Worm (Caenorhabditis elegans) whole organism, young adult: ENCODE results near the gene C56G2.4.

ENCODE experiments used
- F39B2.1 ChIP-seq: fragments of 200-800 bp; sonication (Bioruptor generic); IDR thresholded peaks from 2 replicates; pipeline ENCODE4 v1.3.6; 2022; ENCODE audit warnings: missing genetic modification reagents, missing genetic modification characterization, missing compliant biosample characterization
- F49E8.2 ChIP-seq: sonication (generic microtip); optimal IDR thresholded peaks from 3 replicates; lab custom pipeline; 2017; ENCODE audit warnings: missing genetic modification characterization, mild to moderate bottlenecking, missing compliant biosample characterization, antibody characterized with exemption, moderate library complexity; ENCODE audit not compliant: insufficient read depth
- F52B5.7 ChIP-seq: sonication (generic microtip); optimal IDR thresholded peaks from 2 replicates; lab custom pipeline; 2016; ENCODE audit warnings: mild to moderate bottlenecking, missing genetic modification characterization, missing compliant biosample characterization
- Y67H2A.10 ChIP-seq: fragments of 200-800 bp; sonication (Bioruptor generic); conservative IDR thresholded peaks from 2 replicates; pipeline ENCODE4 v1.3.6; 2022; ENCODE audit warnings: missing genetic modification reagents, missing genetic modification characterization, missing compliant biosample characterization
- bed-1 ChIP-seq: fragments of 200-800 bp; sonication (Bioruptor generic); IDR thresholded peaks from 2 replicates; pipeline ENCODE4 v1.3.6; 2022; ENCODE audit warnings: missing genetic modification reagents, missing genetic modification characterization, missing compliant biosample characterization
- ceh-40 ChIP-seq: fragments of 200-800 bp; sonication (Bioruptor generic); IDR thresholded peaks from 2 replicates; pipeline ENCODE4 v1.3.6; 2022; ENCODE audit warnings: missing genetic modification characterization, missing compliant biosample characterization
- ceh-91 ChIP-seq: fragments of 200-800 bp; sonication (Bioruptor generic); IDR thresholded peaks from 2 replicates; pipeline ENCODE4 v1.3.6; 2022; ENCODE audit warnings: missing genetic modification reagents, missing genetic modification characterization, missing compliant biosample characterization
- him-1 ChIP-seq: sonication (generic microtip); optimal IDR thresholded peaks from 2 replicates; lab custom pipeline; 2016; ENCODE audit warnings: missing genotype, missing genetic modification reagents, missing genetic modification characterization, missing compliant biosample characterization
- hlh-12 ChIP-seq: sonication (generic microtip); optimal IDR thresholded peaks from 2 replicates; lab custom pipeline; 2016; ENCODE audit warnings: missing genetic modification characterization, missing compliant biosample characterization
- hrde-1 ChIP-seq: sonication (generic microtip); optimal IDR thresholded peaks from 2 replicates; lab custom pipeline; 2016; ENCODE audit warnings: missing genetic modification characterization, mild to moderate bottlenecking, missing compliant biosample characterization, moderate library complexity, missing genotype, missing genetic modification reagents, borderline replicate concordance
- lin-35 ChIP-seq, 3 experiments: fragments of 150-350 bp in 2 of 3; sonication (generic microtip) in 1 of 3; optimal IDR thresholded peaks; 2 replicates each; lab custom pipeline; 2014 to 2018; ENCODE audit warnings: missing biosample characterization in 3 of 3, missing genetic modification characterization in 3 of 3, missing genetic modification reagents in 3 of 3
- lin-40 ChIP-seq: sonication (generic microtip); optimal IDR thresholded peaks from 2 replicates; lab custom pipeline; 2016; ENCODE audit warnings: missing genetic modification characterization, mild to moderate bottlenecking, missing compliant biosample characterization, missing genotype, missing genetic modification reagents
- snpc-1.1 ChIP-seq: sonication (generic microtip); optimal IDR thresholded peaks from 2 replicates; lab custom pipeline; 2017; ENCODE audit warnings: missing genetic modification characterization, mild to moderate bottlenecking, missing compliant biosample characterization, antibody characterized with exemption, moderate library complexity, missing genotype, missing genetic modification reagents; ENCODE audit not compliant: insufficient read depth
- unc-62 ChIP-seq: fragments of 150-350 bp; optimal IDR thresholded peaks from 2 replicates; lab custom pipeline; 2014; ENCODE audit warnings: missing biosample characterization, missing genetic modification reagents, missing genetic modification characterization

DNA sequence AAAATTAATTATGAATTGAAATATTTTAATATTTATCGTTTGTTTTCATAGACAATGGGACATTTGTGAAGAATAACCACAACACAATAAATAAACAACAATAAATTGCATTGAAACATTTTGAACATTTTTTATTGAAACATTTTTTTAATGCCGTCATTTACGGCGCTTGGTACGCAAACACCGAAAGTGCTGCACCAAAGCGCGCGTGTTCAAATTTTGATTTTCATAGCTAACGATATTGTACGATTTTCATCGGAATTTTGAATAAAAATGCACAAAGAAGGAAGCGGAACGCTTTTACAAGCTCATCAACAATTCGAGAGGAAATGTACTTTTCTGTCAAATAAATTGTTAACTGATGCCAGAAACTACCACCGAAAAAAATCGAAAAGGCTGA, 27.7 kb upstream of the C56G2.4 start:
- no peak for TF ChIP-seq him-1 (tag; lab: Kevin White, UChicago)
- no peak for TF ChIP-seq snpc-1.1
- no peak for TF ChIP-seq Y67H2A.10 (GFP tag; lab: Robert Waterston, UW)
- no peak for TF ChIP-seq unc-62 (GFP tag; lab: Kevin White, UChicago)
- no peak for TF ChIP-seq F49E8.2 (tag; lab: Kevin White, UChicago)
- no peak for TF ChIP-seq F52B5.7 (tag; lab: Kevin White, UChicago)
- TF ChIP-seq hlh-12 (tag; lab: Kevin White, UChicago) = no peak
- no peak for TF ChIP-seq F39B2.1
- no peak for TF ChIP-seq hrde-1 (tag; lab: Kevin White, UChicago)
- TF ChIP-seq ceh-91 (GFP tag; lab: Robert Waterston, UW) = no peak
- no peak for TF ChIP-seq bed-1 (GFP tag; lab: Robert Waterston, UW)
- no peak for TF ChIP-seq lin-40
- TF ChIP-seq lin-35 (GFP tag; optimal IDR thresholded peaks at IDR 0.05; lab: Kevin White, UChicago) = no peak
- no peak for TF ChIP-seq ceh-40
